Worm (Caenorhabditis elegans) whole organism, L4 larva: ENCODE results near the gene vps-36.

Source experiments
- F37D6.2 ChIP-seq: sonication (generic microtip); optimal IDR thresholded peaks from 2 replicates; lab custom pipeline; 2016; ENCODE audit warnings: mild to moderate bottlenecking, missing genetic modification characterization, missing compliant biosample characterization
- ceh-82 ChIP-seq: sonication (generic microtip); optimal IDR thresholded peaks from 2 replicates; lab custom pipeline; 2017; ENCODE audit warnings: missing biosample characterization, missing genetic modification characterization
- lim-7 ChIP-seq: fragments of 200-800 bp; sonication (Bioruptor generic); IDR thresholded peaks from 2 replicates; pipeline ENCODE4 v1.3.6; 2022; ENCODE audit warnings: missing genetic modification characterization, missing compliant biosample characterization
- mdl-1 ChIP-seq, 2 experiments: fragments of 150-350 bp in 1 of 2; sonication (generic microtip) in 1 of 2; optimal IDR thresholded peaks; 2 replicates each; lab custom pipeline; 2014 to 2017; ENCODE audit warnings: missing biosample characterization in 2 of 2, missing genetic modification characterization in 2 of 2
- mdt-29 ChIP-seq: fragments of 200-800 bp; sonication (Bioruptor generic); IDR thresholded peaks from 2 replicates; pipeline ENCODE4 v1.3.6; 2022; ENCODE audit warnings: missing genetic modification reagents, missing genetic modification characterization, missing compliant biosample characterization
- zfp-3 ChIP-seq: fragments of 200-800 bp; sonication (Bioruptor generic); conservative IDR thresholded peaks from 2 replicates; pipeline ENCODE4 v1.3.6; 2022; ENCODE audit warnings: missing genetic modification reagents, missing genetic modification characterization, missing compliant biosample characterization
- zip-11 ChIP-seq: fragments of 200-800 bp; sonication (Bioruptor generic); IDR thresholded peaks from 2 replicates; pipeline ENCODE4 v1.3.6; 2022; ENCODE audit warnings: missing genetic modification characterization, missing compliant biosample characterization

DNA sequence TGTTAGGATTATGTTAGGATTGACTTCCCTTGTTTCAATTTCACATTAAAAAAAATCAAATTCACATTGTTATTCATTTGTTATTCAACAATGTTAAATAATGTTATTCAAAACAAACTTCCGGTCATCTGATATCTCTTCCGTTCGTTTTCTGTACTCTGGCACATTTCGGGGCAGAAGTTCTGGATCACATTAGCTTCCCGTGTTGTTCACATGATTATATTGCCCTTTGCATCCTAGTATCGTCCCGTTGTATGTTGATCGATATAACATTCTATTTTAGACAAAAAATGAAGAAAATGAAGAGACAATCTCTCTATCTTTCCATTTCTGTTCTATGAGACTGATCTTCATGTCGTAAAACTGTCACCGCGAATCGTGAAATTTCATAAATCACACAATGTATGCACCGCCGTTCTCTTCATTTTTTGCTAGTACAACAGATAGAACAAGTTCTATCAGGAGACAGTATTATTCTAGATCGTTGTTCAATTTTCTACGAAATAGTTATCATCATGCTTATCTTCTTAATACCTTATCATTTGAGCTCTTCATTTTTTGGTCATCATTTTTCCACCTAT is 20.4 kb downstream of the vps-36 start:
- no peak for TF ChIP-seq F37D6.2 (tag; lab: Kevin White, UChicago)
- no peak for TF ChIP-seq mdl-1 (tag; optimal IDR thresholded peaks at IDR 0.05; lab: Kevin White, UChicago)
- no peak for TF ChIP-seq lim-7
- no peak for TF ChIP-seq mdt-29 (GFP tag; lab: Robert Waterston, UW)
- TF ChIP-seq zfp-3 (GFP tag; lab: Robert Waterston, UW), result no peak
- TF ChIP-seq ceh-82, result no peak
- no peak for TF ChIP-seq zip-11 (GFP tag; lab: Robert Waterston, UW)
